Worm (Caenorhabditis elegans) whole organism, mixed stage, embryonic: ENCODE measurements around the gene T21C9.11.
A peak's percentile ranks its signal among the peaks of the same experiment; 100 is the strongest.

Experiments used
- bed-3 ChIP-seq: fragments of 200-800 bp; sonication (Bioruptor generic); optimal IDR thresholded peaks from 3 replicates; lab custom pipeline; 2018; ENCODE audit warnings: mild to moderate bottlenecking, missing genetic modification characterization, moderate library complexity, missing compliant biosample characterization
- ceh-39 ChIP-seq: fragments of 150-350 bp; optimal IDR thresholded peaks from 2 replicates; lab custom pipeline; 2014; ENCODE audit warnings: missing biosample characterization, missing genetic modification characterization
- ceh-43 ChIP-seq: fragments of 200-800 bp; sonication (Bioruptor generic); optimal IDR thresholded peaks from 2 replicates; lab custom pipeline; 2018; ENCODE audit warnings: mild to moderate bottlenecking, missing genetic modification characterization, moderate library complexity, missing compliant biosample characterization
- ceh-83 ChIP-seq: fragments of 200-800 bp; sonication (Bioruptor generic); optimal IDR thresholded peaks from 2 replicates; lab custom pipeline; 2018; ENCODE audit warnings: mild to moderate bottlenecking, missing genetic modification characterization, missing compliant biosample characterization
- ces-1 ChIP-seq: fragments of 150-350 bp; optimal IDR thresholded peaks from 2 replicates; lab custom pipeline; 2014; ENCODE audit warnings: missing biosample characterization, missing genetic modification reagents, missing genetic modification characterization
- cnd-1 ChIP-seq: fragments of 200-800 bp; sonication (Bioruptor generic); optimal IDR thresholded peaks from 2 replicates; lab custom pipeline; 2018; ENCODE audit warnings: mild to moderate bottlenecking, missing genetic modification characterization, missing compliant biosample characterization
- drap-1 ChIP-seq: fragments of 200-800 bp; sonication (Bioruptor generic); optimal IDR thresholded peaks from 3 replicates; lab custom pipeline; 2018; ENCODE audit warnings: mild to moderate bottlenecking, missing genetic modification characterization, missing compliant biosample characterization
- elt-1 ChIP-seq: sonication (generic microtip); optimal IDR thresholded peaks from 2 replicates; lab custom pipeline; 2017; ENCODE audit warnings: missing genetic modification characterization, mild to moderate bottlenecking, missing compliant biosample characterization, antibody characterized with exemption, moderate library complexity, borderline replicate concordance; ENCODE audit not compliant: insufficient read depth
- elt-3 ChIP-seq: fragments of 150-350 bp; optimal IDR thresholded peaks from 2 replicates; lab custom pipeline; 2014; ENCODE audit warnings: missing biosample characterization, missing genetic modification characterization
- flh-1 ChIP-seq: fragments of 200-800 bp; sonication (Bioruptor generic); optimal IDR thresholded peaks from 2 replicates; lab custom pipeline; 2018; ENCODE audit warnings: mild to moderate bottlenecking, missing genetic modification characterization, moderate library complexity, missing compliant biosample characterization
- ham-2 ChIP-seq: fragments of 200-800 bp; sonication (Bioruptor generic); optimal IDR thresholded peaks from 2 replicates; lab custom pipeline; 2018; ENCODE audit warnings: mild to moderate bottlenecking, missing genetic modification characterization, missing compliant biosample characterization
- hlh-1 ChIP-seq: fragments of 150-350 bp; optimal IDR thresholded peaks from 2 replicates; lab custom pipeline; 2014; ENCODE audit warnings: missing biosample characterization, missing genetic modification reagents, missing genetic modification characterization
- lin-13 ChIP-seq: fragments of 150-350 bp; optimal IDR thresholded peaks from 2 replicates; lab custom pipeline; 2014; ENCODE audit warnings: missing biosample characterization, missing genetic modification characterization
- lin-32 ChIP-seq: fragments of 200-800 bp; sonication (Bioruptor generic); optimal IDR thresholded peaks from 2 replicates; lab custom pipeline; 2018; ENCODE audit warnings: mild to moderate bottlenecking, missing genetic modification characterization, missing compliant biosample characterization
- lsy-2 ChIP-seq: fragments of 150-350 bp; optimal IDR thresholded peaks from 2 replicates; lab custom pipeline; 2014; ENCODE audit warnings: missing biosample characterization, missing genetic modification characterization
- mab-5 ChIP-seq: fragments of 150-350 bp; optimal IDR thresholded peaks from 2 replicates; lab custom pipeline; 2014; ENCODE audit warnings: missing biosample characterization, missing genetic modification characterization
- mep-1 ChIP-seq: fragments of 150-350 bp; optimal IDR thresholded peaks from 2 replicates; lab custom pipeline; 2017; ENCODE audit warnings: missing biosample characterization, missing genetic modification reagents, missing genetic modification characterization, inconsistent platforms
- mls-2 ChIP-seq: sonication (generic microtip); optimal IDR thresholded peaks from 2 replicates; lab custom pipeline; 2016; ENCODE audit warnings: mild to moderate bottlenecking, missing genetic modification characterization, moderate library complexity, missing compliant biosample characterization
- nhr-2 ChIP-seq: fragments of 150-350 bp; optimal IDR thresholded peaks from 2 replicates; lab custom pipeline; 2014; ENCODE audit warnings: missing biosample characterization, missing genetic modification characterization
- nhr-237 ChIP-seq: fragments of 150-350 bp; optimal IDR thresholded peaks from 2 replicates; lab custom pipeline; 2014; ENCODE audit warnings: missing biosample characterization, missing genetic modification characterization
- nhr-28 ChIP-seq: fragments of 150-350 bp; optimal IDR thresholded peaks from 2 replicates; lab custom pipeline; 2014; ENCODE audit warnings: missing biosample characterization, missing genetic modification characterization
- nhr-76 ChIP-seq: sonication (generic microtip); optimal IDR thresholded peaks from 2 replicates; lab custom pipeline; 2017; ENCODE audit warnings: missing biosample characterization, missing genetic modification characterization
- pha-4 ChIP-seq: fragments of 150-350 bp; optimal IDR thresholded peaks from 2 replicates; lab custom pipeline; 2018; ENCODE audit warnings: missing biosample characterization, missing genetic modification reagents, missing genetic modification characterization
- sem-2 ChIP-seq: fragments of 200-800 bp; sonication (Bioruptor generic); optimal IDR thresholded peaks from 2 replicates; lab custom pipeline; 2018; ENCODE audit warnings: mild to moderate bottlenecking, missing genetic modification characterization, missing compliant biosample characterization
- snpc-4 ChIP-seq: fragments of 150-350 bp; optimal IDR thresholded peaks from 2 replicates; lab custom pipeline; 2014; ENCODE audit warnings: missing biosample characterization, missing genetic modification characterization
- tbx-8 ChIP-seq: fragments of 200-800 bp; sonication (Bioruptor generic); optimal IDR thresholded peaks from 2 replicates; lab custom pipeline; 2018; ENCODE audit warnings: mild to moderate bottlenecking, missing genetic modification characterization, moderate library complexity, missing compliant biosample characterization
- unc-120 ChIP-seq: sonication (generic microtip); optimal IDR thresholded peaks from 2 replicates; lab custom pipeline; 2017; ENCODE audit warnings: missing genetic modification characterization, missing compliant biosample characterization; ENCODE audit not compliant: poor library complexity, severe bottlenecking
- unc-39 ChIP-seq: fragments of 150-350 bp; optimal IDR thresholded peaks from 2 replicates; lab custom pipeline; 2014; ENCODE audit warnings: missing biosample characterization, missing genetic modification characterization
- unc-62 ChIP-seq: fragments of 150-350 bp; optimal IDR thresholded peaks from 2 replicates; lab custom pipeline; 2014; ENCODE audit warnings: missing biosample characterization, missing genetic modification reagents, missing genetic modification characterization
- zip-8 ChIP-seq: fragments of 150-350 bp; optimal IDR thresholded peaks from 2 replicates; lab custom pipeline; 2014; ENCODE audit warnings: missing biosample characterization, missing genetic modification characterization
- ztf-11 ChIP-seq: fragments of 150-350 bp; optimal IDR thresholded peaks from 2 replicates; lab custom pipeline; 2014; ENCODE audit warnings: missing biosample characterization, missing genetic modification characterization

T21C9.11 gene

DNA sequence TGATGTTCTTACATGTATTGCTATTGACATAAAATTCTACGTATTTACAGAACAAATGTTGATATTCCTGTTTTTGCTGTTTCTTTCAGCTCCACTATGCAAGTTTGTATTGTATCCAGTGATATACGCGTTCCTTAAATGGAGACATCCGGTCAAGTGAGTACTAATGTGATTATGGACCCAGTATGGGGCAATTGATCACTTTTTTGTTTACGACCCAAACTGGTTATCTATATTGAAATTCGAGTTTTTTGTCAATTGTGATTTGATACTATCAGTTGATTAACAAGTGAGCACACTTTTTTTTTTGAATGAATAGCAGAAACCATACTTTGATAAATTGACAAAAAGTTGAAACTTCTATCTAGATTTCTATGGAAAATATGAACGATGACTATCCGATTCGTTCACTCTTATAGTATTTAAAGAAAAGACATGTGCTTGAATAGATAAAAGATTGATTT is 12.8 kb downstream of the T21C9.11 start, which contains the start of gene T21C9.6:
Gene T21C9.6, plus strand, starts transcription at position 51 of the 464 bp plus-strand sequence.
- TF ChIP-seq mab-5 (tag; lab: Kevin White, UChicago) (no peak), elt-1 (tag; lab: Kevin White, UChicago) (no peak), ztf-11 (tag; lab: Kevin White, UChicago) (no peak), ceh-39 (tag; lab: Kevin White, UChicago) (no peak), ceh-83 (GFP tag; lab: Kevin White, UChicago) (no peak), nhr-28 (no peak), unc-62 (no peak), nhr-2 (tag; lab: Kevin White, UChicago) (no peak), unc-39 (tag; lab: Kevin White, UChicago) (no peak), sem-2 (GFP tag; lab: Kevin White, UChicago) (no peak), ceh-43 (GFP tag; lab: Kevin White, UChicago) (no peak), lin-13 (tag; lab: Kevin White, UChicago) (no peak), hlh-1 (no peak), zip-8 (no peak), nhr-76 (no peak), elt-3 (tag; lab: Kevin White, UChicago) (no peak), mep-1 (no peak), lsy-2 (no peak), mls-2 (tag; lab: Kevin White, UChicago) (no peak)

DNA sequence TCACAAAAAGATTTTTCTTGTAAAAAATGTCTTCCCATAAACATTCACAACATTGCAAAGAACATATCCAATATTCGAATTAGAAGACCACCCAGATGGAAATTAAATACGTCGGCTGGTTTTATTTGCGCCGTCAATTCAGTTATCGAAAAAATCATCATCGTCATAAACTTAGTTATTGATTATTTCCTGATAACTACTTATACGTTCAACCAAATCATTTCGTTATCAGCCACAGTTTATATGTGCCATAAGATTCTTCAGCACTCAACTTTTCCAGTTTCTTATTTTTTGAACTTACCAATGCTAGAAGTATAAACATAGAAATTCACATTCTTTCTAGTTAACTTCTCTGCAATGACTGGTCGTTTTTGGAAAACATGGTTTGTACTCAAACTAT is 14.1 kb downstream of the T21C9.11 start:
- TF ChIP-seq ces-1 (GFP tag; lab: Kevin White, UChicago) (no peak), nhr-237 (tag; lab: Kevin White, UChicago) (no peak), elt-1 (tag; lab: Kevin White, UChicago) (no peak), ham-2 (no peak), lsy-2 (no peak), nhr-2 (tag; lab: Kevin White, UChicago) (no peak), tbx-8 (no peak), flh-1 (GFP tag; lab: Kevin White, UChicago) (no peak), lin-32 (GFP tag; lab: Kevin White, UChicago) (no peak), nhr-76 (no peak), hlh-1 (no peak), ceh-39 (tag; lab: Kevin White, UChicago) (no peak), cnd-1 (tag; lab: Kevin White, UChicago) (no peak), sem-2 (GFP tag; lab: Kevin White, UChicago) (no peak), elt-3 (tag; lab: Kevin White, UChicago) (no peak)

DNA sequence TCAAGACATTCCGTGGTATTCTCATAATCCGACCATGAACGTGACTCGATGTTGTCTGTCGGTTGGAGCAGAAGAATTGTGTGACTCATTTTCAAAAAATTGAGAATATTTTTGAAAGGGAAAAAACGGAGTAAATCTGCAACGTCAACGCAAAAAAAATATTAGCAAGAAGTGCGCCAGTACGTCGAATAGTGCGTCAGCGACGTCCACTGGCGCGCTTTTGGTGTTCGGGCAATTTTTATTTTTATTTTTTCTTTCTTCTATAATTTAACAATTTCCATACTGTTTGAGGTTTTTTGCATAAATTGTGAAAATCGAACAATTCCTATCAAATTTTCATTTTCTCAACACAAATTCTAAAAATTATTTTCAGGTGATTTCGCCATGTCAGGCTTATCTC is 15.8 kb downstream of the T21C9.11 start, which contains the start of the genes erh-1 and lpd-9:
Gene erh-1, minus strand, starts transcription at position 204 of the 400 bp plus-strand sequence.
Gene lpd-9, plus strand, starts transcription at position 368 of the 400 bp plus-strand sequence.
- no peak for TF ChIP-seq zip-8
- peak; percentile 22 for TF ChIP-seq ces-1 (GFP tag; lab: Kevin White, UChicago)
- peak; percentile 73 for TF ChIP-seq mep-1
- TF ChIP-seq drap-1, result no peak
- TF ChIP-seq pha-4, result peak; percentile 79
- no peak for TF ChIP-seq flh-1 (GFP tag; lab: Kevin White, UChicago)
- no peak for TF ChIP-seq mls-2 (tag; lab: Kevin White, UChicago)
- no peak for TF ChIP-seq elt-3 (tag; lab: Kevin White, UChicago)
- TF ChIP-seq unc-39 (tag; lab: Kevin White, UChicago), result no peak
- TF ChIP-seq cnd-1 (tag; lab: Kevin White, UChicago), result peak; percentile 23
- TF ChIP-seq lsy-2, result peak; percentile 66
- peak; percentile 46 for TF ChIP-seq lin-13 (tag; lab: Kevin White, UChicago)
- TF ChIP-seq, all 35 proteins: peak for 6

DNA sequence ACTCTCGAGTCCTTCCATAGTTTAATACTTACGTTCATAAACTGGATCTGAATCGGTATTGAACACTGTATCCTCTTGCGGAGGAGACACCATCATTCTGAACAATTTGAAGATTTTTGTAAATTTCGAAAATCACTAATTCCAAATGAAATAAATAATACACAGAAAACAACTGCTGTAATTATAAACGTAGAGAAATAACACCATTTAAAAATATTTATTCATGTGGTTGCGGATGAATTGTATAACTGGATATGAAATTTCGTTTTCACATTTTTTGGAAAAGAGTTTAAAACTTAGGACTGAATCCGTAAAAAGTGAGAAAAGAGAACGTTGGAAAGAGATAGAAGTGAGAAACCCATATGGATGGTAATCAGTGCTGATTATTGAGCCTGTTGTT is 16.5 kb downstream of the T21C9.11 start, which contains the start of gene mics-1:
Gene mics-1, minus strand, starts transcription at position 101 of the 400 bp plus-strand sequence.
- no peak for TF ChIP-seq lsy-2
- no peak for TF ChIP-seq nhr-28
- TF ChIP-seq snpc-4 (tag; lab: Kevin White, UChicago), result no peak
- TF ChIP-seq lin-13 (tag; lab: Kevin White, UChicago), result no peak
- no peak for TF ChIP-seq flh-1 (GFP tag; lab: Kevin White, UChicago)
- TF ChIP-seq ztf-11 (tag; lab: Kevin White, UChicago), result no peak
- no peak for TF ChIP-seq nhr-76
- no peak for TF ChIP-seq mep-1
- TF ChIP-seq elt-3 (tag; lab: Kevin White, UChicago), result no peak
- TF ChIP-seq elt-1 (tag; lab: Kevin White, UChicago), result no peak
- TF ChIP-seq nhr-2 (tag; lab: Kevin White, UChicago), result no peak
- no peak for TF ChIP-seq ceh-39 (tag; lab: Kevin White, UChicago)
- TF ChIP-seq bed-3, result no peak
- no peak for TF ChIP-seq cnd-1 (tag; lab: Kevin White, UChicago)
- TF ChIP-seq mab-5 (tag; lab: Kevin White, UChicago), result no peak
- TF ChIP-seq unc-39 (tag; lab: Kevin White, UChicago), result no peak
- TF ChIP-seq nhr-237 (tag; lab: Kevin White, UChicago), result no peak
- no peak for TF ChIP-seq ces-1 (GFP tag; lab: Kevin White, UChicago)
- no peak for TF ChIP-seq mls-2 (tag; lab: Kevin White, UChicago)
- TF ChIP-seq unc-120 (tag; lab: Kevin White, UChicago), result no peak
- TF ChIP-seq, all 35 proteins: peak for 0
